Worm (Caenorhabditis elegans): ENCODE measurements around the gene F59A6.4.

DNA sequence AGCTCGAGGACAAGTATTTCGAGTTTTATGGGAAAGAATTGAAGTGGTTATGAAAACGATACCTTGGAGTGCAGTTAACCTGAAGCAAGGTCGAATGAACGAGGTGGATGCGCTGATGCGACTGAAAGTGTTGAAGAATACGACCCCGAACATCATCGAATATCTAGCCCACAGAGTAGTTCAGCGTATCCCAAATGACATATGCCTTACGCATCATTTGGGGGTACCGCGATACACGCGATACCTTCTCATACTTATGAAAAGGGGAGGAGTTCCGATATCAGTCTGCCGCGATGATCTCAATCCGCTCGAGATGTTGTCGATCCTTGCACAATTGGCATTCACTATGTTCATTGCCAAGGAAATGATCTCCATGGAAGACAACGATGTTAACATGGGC lies 15.1 kb upstream of the F59A6.4 start, which contains the start of gene T27F7.12:
- no peak for TF ChIP-seq dao-5 (tag; optimal IDR thresholded peaks at IDR 0.05)
- TF ChIP-seq W03F9.2 (tag; optimal IDR thresholded peaks at IDR 0.05) = no peak
